Worm (Caenorhabditis elegans) whole organism, mixed stage, embryonic: Measurements from ENCODE around the gene pgl-3.
"Not testable (repeated sequence)": the region's sequence is repeated elsewhere in the genome, so short reads cannot be mapped to it uniquely, and the experiment has no call there.

Experiments used
- M03D4.4 ChIP-seq: sonication (generic microtip); optimal IDR thresholded peaks from 2 replicates; lab custom pipeline; 2017; ENCODE audit warnings: mild to moderate bottlenecking, missing genetic modification characterization, missing compliant biosample characterization
- bed-3 ChIP-seq: fragments of 200-800 bp; sonication (Bioruptor generic); optimal IDR thresholded peaks from 3 replicates; lab custom pipeline; 2018; ENCODE audit warnings: mild to moderate bottlenecking, missing genetic modification characterization, moderate library complexity, missing compliant biosample characterization
- blmp-1 ChIP-seq: fragments of 150-350 bp; optimal IDR thresholded peaks from 2 replicates; lab custom pipeline; 2014; ENCODE audit warnings: missing biosample characterization, missing genetic modification characterization
- ceh-39 ChIP-seq: fragments of 150-350 bp; optimal IDR thresholded peaks from 2 replicates; lab custom pipeline; 2014; ENCODE audit warnings: missing biosample characterization, missing genetic modification characterization
- ceh-43 ChIP-seq: fragments of 200-800 bp; sonication (Bioruptor generic); optimal IDR thresholded peaks from 2 replicates; lab custom pipeline; 2018; ENCODE audit warnings: mild to moderate bottlenecking, missing genetic modification characterization, moderate library complexity, missing compliant biosample characterization
- ces-1 ChIP-seq: fragments of 150-350 bp; optimal IDR thresholded peaks from 2 replicates; lab custom pipeline; 2014; ENCODE audit warnings: missing biosample characterization, missing genetic modification reagents, missing genetic modification characterization
- cnd-1 ChIP-seq: fragments of 200-800 bp; sonication (Bioruptor generic); optimal IDR thresholded peaks from 2 replicates; lab custom pipeline; 2018; ENCODE audit warnings: mild to moderate bottlenecking, missing genetic modification characterization, missing compliant biosample characterization
- elt-1 ChIP-seq: sonication (generic microtip); optimal IDR thresholded peaks from 2 replicates; lab custom pipeline; 2017; ENCODE audit warnings: missing genetic modification characterization, mild to moderate bottlenecking, missing compliant biosample characterization, antibody characterized with exemption, moderate library complexity, borderline replicate concordance; ENCODE audit not compliant: insufficient read depth
- elt-3 ChIP-seq: fragments of 150-350 bp; optimal IDR thresholded peaks from 2 replicates; lab custom pipeline; 2014; ENCODE audit warnings: missing biosample characterization, missing genetic modification characterization
- flh-1 ChIP-seq: fragments of 200-800 bp; sonication (Bioruptor generic); optimal IDR thresholded peaks from 2 replicates; lab custom pipeline; 2018; ENCODE audit warnings: mild to moderate bottlenecking, missing genetic modification characterization, moderate library complexity, missing compliant biosample characterization
- ham-2 ChIP-seq: fragments of 200-800 bp; sonication (Bioruptor generic); optimal IDR thresholded peaks from 2 replicates; lab custom pipeline; 2018; ENCODE audit warnings: mild to moderate bottlenecking, missing genetic modification characterization, missing compliant biosample characterization
- hlh-1 ChIP-seq: fragments of 150-350 bp; optimal IDR thresholded peaks from 2 replicates; lab custom pipeline; 2014; ENCODE audit warnings: missing biosample characterization, missing genetic modification reagents, missing genetic modification characterization
- lin-13 ChIP-seq: fragments of 150-350 bp; optimal IDR thresholded peaks from 2 replicates; lab custom pipeline; 2014; ENCODE audit warnings: missing biosample characterization, missing genetic modification characterization
- lin-32 ChIP-seq: fragments of 200-800 bp; sonication (Bioruptor generic); optimal IDR thresholded peaks from 2 replicates; lab custom pipeline; 2018; ENCODE audit warnings: mild to moderate bottlenecking, missing genetic modification characterization, missing compliant biosample characterization
- lsy-2 ChIP-seq: fragments of 150-350 bp; optimal IDR thresholded peaks from 2 replicates; lab custom pipeline; 2014; ENCODE audit warnings: missing biosample characterization, missing genetic modification characterization
- mab-5 ChIP-seq: fragments of 150-350 bp; optimal IDR thresholded peaks from 2 replicates; lab custom pipeline; 2014; ENCODE audit warnings: missing biosample characterization, missing genetic modification characterization
- mep-1 ChIP-seq: fragments of 150-350 bp; optimal IDR thresholded peaks from 2 replicates; lab custom pipeline; 2017; ENCODE audit warnings: missing biosample characterization, missing genetic modification reagents, missing genetic modification characterization, inconsistent platforms
- mls-2 ChIP-seq: sonication (generic microtip); optimal IDR thresholded peaks from 2 replicates; lab custom pipeline; 2016; ENCODE audit warnings: mild to moderate bottlenecking, missing genetic modification characterization, moderate library complexity, missing compliant biosample characterization
- nhr-12 ChIP-seq: fragments of 150-350 bp; optimal IDR thresholded peaks from 2 replicates; lab custom pipeline; 2014; ENCODE audit warnings: missing biosample characterization, missing genetic modification characterization
- nhr-2 ChIP-seq: fragments of 150-350 bp; optimal IDR thresholded peaks from 2 replicates; lab custom pipeline; 2014; ENCODE audit warnings: missing biosample characterization, missing genetic modification characterization
- nhr-237 ChIP-seq: fragments of 150-350 bp; optimal IDR thresholded peaks from 2 replicates; lab custom pipeline; 2014; ENCODE audit warnings: missing biosample characterization, missing genetic modification characterization
- nhr-28 ChIP-seq: fragments of 150-350 bp; optimal IDR thresholded peaks from 2 replicates; lab custom pipeline; 2014; ENCODE audit warnings: missing biosample characterization, missing genetic modification characterization
- nhr-76 ChIP-seq: sonication (generic microtip); optimal IDR thresholded peaks from 2 replicates; lab custom pipeline; 2017; ENCODE audit warnings: missing biosample characterization, missing genetic modification characterization
- pha-4 ChIP-seq: fragments of 150-350 bp; optimal IDR thresholded peaks from 2 replicates; lab custom pipeline; 2018; ENCODE audit warnings: missing biosample characterization, missing genetic modification reagents, missing genetic modification characterization
- snpc-4 ChIP-seq: fragments of 150-350 bp; optimal IDR thresholded peaks from 2 replicates; lab custom pipeline; 2014; ENCODE audit warnings: missing biosample characterization, missing genetic modification characterization
- sptf-1 ChIP-seq: sonication (generic microtip); optimal IDR thresholded peaks from 2 replicates; lab custom pipeline; 2017; ENCODE audit warnings: mild to moderate bottlenecking, missing genetic modification characterization, moderate library complexity, missing compliant biosample characterization
- unc-39 ChIP-seq: fragments of 150-350 bp; optimal IDR thresholded peaks from 2 replicates; lab custom pipeline; 2014; ENCODE audit warnings: missing biosample characterization, missing genetic modification characterization
- zip-8 ChIP-seq: fragments of 150-350 bp; optimal IDR thresholded peaks from 2 replicates; lab custom pipeline; 2014; ENCODE audit warnings: missing biosample characterization, missing genetic modification characterization
- ztf-11 ChIP-seq: fragments of 150-350 bp; optimal IDR thresholded peaks from 2 replicates; lab custom pipeline; 2014; ENCODE audit warnings: missing biosample characterization, missing genetic modification characterization

pgl-3 gene

ce11 chrV:4754123-4754522 is 1.7 kb upstream of the pgl-3 start, which contains the start of gene hil-4:
hil-4 (plus strand) TSS chrV:4754313.
- TF ChIP-seq lsy-2 (tag; lab: Kevin White, UChicago): no peak
- TF ChIP-seq lin-13 (tag; lab: Kevin White, UChicago): no peak
- TF ChIP-seq unc-39 (tag; lab: Kevin White, UChicago): no peak
- no peak for TF ChIP-seq flh-1 (GFP tag; lab: Kevin White, UChicago)
- TF ChIP-seq, all 35 proteins: peak for 0

ce11 chrV:4754684-4755211 is 1.0 kb upstream of the pgl-3 start:
- TF ChIP-seq hlh-1 (tag; lab: Kevin White, UChicago) (no peak), cnd-1 (tag; lab: Kevin White, UChicago) (no peak), mls-2 (tag; lab: Kevin White, UChicago) (no peak), M03D4.4 (no peak), mep-1 (tag; lab: Kevin White, UChicago) (no peak), flh-1 (GFP tag; lab: Kevin White, UChicago) (no peak), elt-1 (tag; lab: Kevin White, UChicago) (no peak), ztf-11 (tag; lab: Kevin White, UChicago) (no peak), ces-1 (GFP tag; lab: Kevin White, UChicago) (no peak), snpc-4 (no peak), nhr-76 (no peak)
- TF ChIP-seq, all 35 proteins: peak for 0

- TF ChIP-seq nhr-237 (tag; lab: Kevin White, UChicago) (no peak), nhr-12 (tag; lab: Kevin White, UChicago) (no peak), elt-3 (tag; lab: Kevin White, UChicago) (no peak), ceh-43 (GFP tag; lab: Kevin White, UChicago) (no peak), ces-1 (GFP tag; lab: Kevin White, UChicago) (no peak), blmp-1 (tag; lab: Kevin White, UChicago) (no peak)
Measured at ce11 chrV:4758019-4758418, 2.2 kb downstream of the pgl-3 start.

- TF ChIP-seq cnd-1 (tag; lab: Kevin White, UChicago): no peak
- TF ChIP-seq elt-3 (tag; lab: Kevin White, UChicago): no peak
- no peak for TF ChIP-seq mab-5 (tag; lab: Kevin White, UChicago)
- TF ChIP-seq ham-2 (GFP tag; lab: Kevin White, UChicago): no peak
- TF ChIP-seq nhr-28 (tag; lab: Kevin White, UChicago): no peak
- TF ChIP-seq nhr-2 (tag; lab: Kevin White, UChicago): no peak
- TF ChIP-seq lsy-2 (tag; lab: Kevin White, UChicago): no peak
- TF ChIP-seq nhr-237 (tag; lab: Kevin White, UChicago): no peak
- TF ChIP-seq zip-8: no peak
- no peak for TF ChIP-seq lin-32 (GFP tag; lab: Kevin White, UChicago)
- TF ChIP-seq ztf-11 (tag; lab: Kevin White, UChicago): no peak
- no peak for TF ChIP-seq flh-1 (GFP tag; lab: Kevin White, UChicago)
- TF ChIP-seq nhr-76: no peak
- TF ChIP-seq lin-13 (tag; lab: Kevin White, UChicago): no peak
- no peak for TF ChIP-seq M03D4.4
- no peak for TF ChIP-seq ces-1 (GFP tag; lab: Kevin White, UChicago)
- no peak for TF ChIP-seq pha-4 (tag; lab: Kevin White, UChicago)
- TF ChIP-seq ceh-39 (tag; lab: Kevin White, UChicago): no peak
- TF ChIP-seq snpc-4: no peak
- no peak for TF ChIP-seq bed-3 (GFP tag; lab: Kevin White, UChicago)
Measured at ce11 chrV:4758540-4758939, 2.8 kb downstream of the pgl-3 start.

ce11 chrV:4760674-4761073 is 4.9 kb downstream of the pgl-3 start, which contains the start of gene bgnt-1.4:
bgnt-1.4 (plus strand) TSS chrV:4760974.
- TF ChIP-seq ces-1 (GFP tag; lab: Kevin White, UChicago); M03D4.4; unc-39 (tag; lab: Kevin White, UChicago): not testable (repeated sequence)

- TF ChIP-seq sptf-1 (tag; lab: Kevin White, UChicago) (no peak), flh-1 (GFP tag; lab: Kevin White, UChicago) (no peak)
Measured at ce11 chrV:4766501-4766900, 10.7 kb downstream of the pgl-3 start, which contains the start of gene C18G1.8. C18G1.8 (minus strand) TSS chrV:4766601.
